Fruit fly (Drosophila melanogaster) whole organism, prepupa: ENCODE data around the gene CG34367.

ENCODE experiments used
- Blimp-1 ChIP-seq: fragments of 200-800 bp; sonication (Bioruptor generic); optimal IDR thresholded peaks from 3 replicates; lab custom pipeline; 2017; ENCODE audit warnings: missing biosample characterization, missing genetic modification characterization, mild to moderate bottlenecking, moderate library complexity, missing genetic modification reagents
- CG10669 ChIP-seq: fragments of 200-800 bp; sonication (Bioruptor generic); optimal IDR thresholded peaks from 3 replicates; lab custom pipeline; 2018; ENCODE audit warnings: missing biosample characterization, mild to moderate bottlenecking, missing genetic modification characterization, moderate library complexity
- CG11294 ChIP-seq: fragments of 200-800 bp; sonication (Bioruptor generic); IDR thresholded peaks from 2 replicates; pipeline ENCODE4 v1.3.6; 2022; ENCODE audit warnings: missing biosample characterization, missing genetic modification characterization
- CG11762 ChIP-seq: fragments of 200-800 bp; sonication (Bioruptor generic); optimal IDR thresholded peaks from 3 replicates; lab custom pipeline; 2016; ENCODE audit warnings: missing biosample characterization, missing genetic modification characterization; ENCODE audit not compliant: insufficient read depth
- CG11902 ChIP-seq: fragments of 200-800 bp; sonication (Bioruptor generic); optimal IDR thresholded peaks from 3 replicates; lab custom pipeline; 2016; ENCODE audit warnings: missing biosample characterization, missing genetic modification characterization
- CG15336 ChIP-seq: fragments of 200-800 bp; sonication (Bioruptor generic); IDR thresholded peaks from 2 replicates; pipeline ENCODE4 v1.3.6; 2022; ENCODE audit warnings: missing biosample characterization, missing genetic modification characterization
- CG1621 ChIP-seq: fragments of 200-800 bp; sonication (Bioruptor generic); optimal IDR thresholded peaks from 3 replicates; lab custom pipeline; 2018; ENCODE audit warnings: missing biosample characterization, mild to moderate bottlenecking, missing genetic modification characterization
- CG16779 ChIP-seq: fragments of 200-800 bp; sonication (Bioruptor generic); optimal IDR thresholded peaks from 3 replicates; lab custom pipeline; 2017; ENCODE audit warnings: missing biosample characterization, mild to moderate bottlenecking, missing genetic modification characterization
- CG3032 ChIP-seq: fragments of 200-800 bp; optimal IDR thresholded peaks from 2 replicates; lab custom pipeline; 2019; ENCODE audit warnings: missing biosample characterization, mild to moderate bottlenecking, missing genetic modification characterization, moderate library complexity
- CG31627 ChIP-seq: fragments of 200-800 bp; sonication (Bioruptor generic); optimal IDR thresholded peaks from 3 replicates; lab custom pipeline; 2016; ENCODE audit warnings: missing biosample characterization, missing genetic modification characterization
- CG32006 ChIP-seq: fragments of 200-800 bp; sonication (Bioruptor generic); optimal IDR thresholded peaks from 3 replicates; lab custom pipeline; 2017; ENCODE audit warnings: missing biosample characterization, mild to moderate bottlenecking, missing genetic modification characterization
- CG6276 ChIP-seq: fragments of 200-800 bp; sonication (Bioruptor generic); optimal IDR thresholded peaks from 2 replicates; lab custom pipeline; 2017; ENCODE audit warnings: missing biosample characterization, mild to moderate bottlenecking, missing genetic modification characterization
- CG6792 ChIP-seq: fragments of 200-800 bp; sonication (Bioruptor generic); optimal IDR thresholded peaks from 3 replicates; lab custom pipeline; 2016; ENCODE audit warnings: missing biosample characterization, missing genetic modification characterization
- CG6808 ChIP-seq: fragments of 200-800 bp; sonication (Bioruptor generic); optimal IDR thresholded peaks from 3 replicates; lab custom pipeline; 2017; ENCODE audit warnings: missing biosample characterization, missing genetic modification characterization, mild to moderate bottlenecking, moderate library complexity, missing genetic modification reagents
- CG6854 ChIP-seq: fragments of 200-800 bp; sonication (Bioruptor generic); optimal IDR thresholded peaks from 2 replicates; lab custom pipeline; 2017; ENCODE audit warnings: missing biosample characterization, mild to moderate bottlenecking, missing genetic modification characterization
- CG8319 ChIP-seq: fragments of 200-800 bp; sonication (Bioruptor generic); optimal IDR thresholded peaks from 3 replicates; lab custom pipeline; 2016; ENCODE audit warnings: missing biosample characterization, missing genetic modification characterization
- CG9139 ChIP-seq: fragments of 200-800 bp; sonication (Bioruptor generic); optimal IDR thresholded peaks from 3 replicates; lab custom pipeline; 2017; ENCODE audit warnings: missing biosample characterization, mild to moderate bottlenecking, missing genetic modification characterization
- Eip75B ChIP-seq: fragments of 200-800 bp; sonication (Bioruptor generic); optimal IDR thresholded peaks from 3 replicates; lab custom pipeline; 2016; ENCODE audit warnings: missing biosample characterization, missing genetic modification characterization
- Eip78C ChIP-seq: fragments of 200-800 bp; sonication (Bioruptor generic); peaks from one replicate; lab custom pipeline; 2016; ENCODE audit warnings: missing biosample characterization, missing genetic modification characterization
- Eip93F ChIP-seq: fragments of 200-800 bp; sonication (Bioruptor generic); optimal IDR thresholded peaks from 2 replicates; lab custom pipeline; 2016; ENCODE audit warnings: missing biosample characterization, mild to moderate bottlenecking, missing genetic modification characterization
- Ets21C ChIP-seq: fragments of 200-800 bp; sonication (Bioruptor generic); optimal IDR thresholded peaks from 3 replicates; lab custom pipeline; 2016; ENCODE audit warnings: missing biosample characterization, missing genetic modification characterization
- Ets96B ChIP-seq: fragments of 200-800 bp; optimal IDR thresholded peaks from 2 replicates; lab custom pipeline; 2019; ENCODE audit warnings: missing biosample characterization, mild to moderate bottlenecking, missing genetic modification characterization, moderate library complexity
- Gug ChIP-seq: fragments of 200-800 bp; sonication (Bioruptor generic); IDR thresholded peaks from 2 replicates; pipeline ENCODE4 v1.3.6; 2022; ENCODE audit warnings: missing biosample characterization, missing genetic modification characterization
- Hr39 ChIP-seq: fragments of 200-800 bp; sonication (Bioruptor generic); optimal IDR thresholded peaks from 2 replicates; lab custom pipeline; 2016; ENCODE audit warnings: missing biosample characterization, missing genetic modification characterization
- Hr4 ChIP-seq: fragments of 200-800 bp; sonication (Bioruptor generic); optimal IDR thresholded peaks from 3 replicates; lab custom pipeline; 2016; ENCODE audit warnings: missing biosample characterization, missing genetic modification characterization
- Lpt ChIP-seq: fragments of 200-800 bp; sonication (Bioruptor generic); optimal IDR thresholded peaks from 3 replicates; lab custom pipeline; 2016; ENCODE audit warnings: missing biosample characterization, missing genetic modification characterization
- Met ChIP-seq: fragments of 200-800 bp; sonication (Bioruptor generic); optimal IDR thresholded peaks from 3 replicates; lab custom pipeline; 2016; ENCODE audit warnings: missing biosample characterization, missing genetic modification characterization
- Sox102F ChIP-seq: fragments of 200-800 bp; sonication (Bioruptor generic); optimal IDR thresholded peaks from 2 replicates; lab custom pipeline; 2016; ENCODE audit warnings: missing biosample characterization, mild to moderate bottlenecking, missing genetic modification characterization
- Sox14 ChIP-seq: fragments of 200-800 bp; sonication (Bioruptor generic); optimal IDR thresholded peaks from 3 replicates; lab custom pipeline; 2016; ENCODE audit warnings: missing biosample characterization, missing genetic modification characterization
- achi ChIP-seq: fragments of 200-800 bp; sonication (Bioruptor generic); optimal IDR thresholded peaks from 3 replicates; lab custom pipeline; 2016; ENCODE audit warnings: missing biosample characterization, missing genetic modification characterization
- acj6 ChIP-seq: fragments of 200-800 bp; sonication (Bioruptor generic); optimal IDR thresholded peaks from 3 replicates; lab custom pipeline; 2016; ENCODE audit warnings: missing biosample characterization, missing genetic modification characterization
- cyc ChIP-seq: fragments of 200-800 bp; sonication (Bioruptor generic); optimal IDR thresholded peaks from 3 replicates; lab custom pipeline; 2016; ENCODE audit warnings: missing biosample characterization, missing genetic modification characterization
- eg ChIP-seq: fragments of 200-800 bp; sonication (Bioruptor generic); IDR thresholded peaks from 3 replicates; pipeline ENCODE4 v1.3.6; 2022; ENCODE audit warnings: missing biosample characterization, missing genetic modification characterization
- esn ChIP-seq: fragments of 200-800 bp; sonication (Bioruptor generic); optimal IDR thresholded peaks from 2 replicates; lab custom pipeline; 2016; ENCODE audit warnings: missing biosample characterization, mild to moderate bottlenecking, missing genetic modification characterization, moderate library complexity
- fd85E ChIP-seq: fragments of 200-800 bp; sonication (Bioruptor generic); optimal IDR thresholded peaks from 3 replicates; lab custom pipeline; 2016; ENCODE audit warnings: missing biosample characterization, missing genetic modification characterization
- lz ChIP-seq: fragments of 200-800 bp; sonication (Bioruptor generic); optimal IDR thresholded peaks from 3 replicates; lab custom pipeline; 2016; ENCODE audit warnings: missing biosample characterization, missing genetic modification characterization
- net ChIP-seq: fragments of 200-800 bp; sonication (Bioruptor generic); optimal IDR thresholded peaks from 3 replicates; lab custom pipeline; 2016; ENCODE audit warnings: missing biosample characterization, missing genetic modification characterization
- spab ChIP-seq: fragments of 200-800 bp; sonication (Bioruptor generic); optimal IDR thresholded peaks from 2 replicates; lab custom pipeline; 2017; ENCODE audit warnings: missing biosample characterization, mild to moderate bottlenecking, missing genetic modification characterization, missing genetic modification reagents
- ss ChIP-seq, 2 experiments: fragments of 200-800 bp; sonication (Bioruptor generic); optimal IDR thresholded peaks; 2 replicates in 1 of 2; 3 replicates in 1 of 2; lab custom pipeline; 2017 to 2018; ENCODE audit warnings: mild to moderate bottlenecking in 2 of 2, missing biosample characterization in 2 of 2, missing genetic modification characterization in 2 of 2, moderate library complexity in 1 of 2
- svp ChIP-seq: fragments of 200-800 bp; sonication (Bioruptor generic); peaks from one replicate; lab custom pipeline; 2016; ENCODE audit warnings: missing biosample characterization, missing genetic modification characterization

CG34367 gene

dm6 chr2L:10306518-10307260 is 47.0 kb downstream of the CG34367 start, which contains the start of the genes CG5390 and CG4968 (continued):
- TF ChIP-seq CG16779 (tag; lab: Kevin White, UChicago) (no peak), Hr4 (GFP tag; lab: Kevin White, UChicago) (peak; percentile 74), Ets96B (tag; lab: Kevin White, UChicago) (peak; percentile 77), CG9139 (GFP tag; lab: Kevin White, UChicago) (peak; percentile 26), CG1621 (tag; lab: Kevin White, UChicago) (no peak), CG6792 (GFP tag; lab: Kevin White, UChicago) (peak; percentile 74), Hr39 (GFP tag; lab: Kevin White, UChicago) (no peak), Eip78C (peak; percentile 90), CG6854 (GFP tag; lab: Kevin White, UChicago) (peak; percentile 46), lz (GFP tag; lab: Kevin White, UChicago) (peak; percentile 61), Sox102F (GFP tag; lab: Kevin White, UChicago) (peak; percentile 75), ss (GFP tag; optimal IDR thresholded peaks at IDR 0.05; lab: Kevin White, UChicago) (peak in 1 of 2 experiments; percentile 77), achi (peak; percentile 78), acj6 (peak; percentile 74), Eip75B (GFP tag; lab: Kevin White, UChicago) (peak; percentile 58), Blimp-1 (peak; percentile 56), Lpt (peak; percentile 59), Gug (GFP tag; lab: Robert Waterston, UW) (peak; percentile 63), CG15336 (GFP tag; lab: Robert Waterston, UW) (peak; percentile 87), CG10669 (GFP tag; lab: Kevin White, UChicago) (no peak), CG11762 (GFP tag; lab: Kevin White, UChicago) (peak; percentile 36), CG11294 (GFP tag; lab: Robert Waterston, UW) (no peak; the same call in 1 of the 2 replicates), CG6808 (peak; percentile 65), CG3032 (peak; percentile 74), Met (GFP tag; lab: Kevin White, UChicago) (peak; percentile 76), svp (GFP tag; lab: Kevin White, UChicago) (no peak)

- TF ChIP-seq CG31627 (GFP tag; lab: Kevin White, UChicago) (no peak), CG32006 (GFP tag; lab: Kevin White, UChicago) (no peak), Eip78C (peak; percentile 39)
Measured at dm6 chr2L:10305538-10306147, 48.1 kb downstream of the CG34367 start.

dm6 chr2L:10303786-10304185 is 49.9 kb downstream of the CG34367 start, which contains the start of gene nmd:
Gene nmd (minus strand): TSS chr2L:10303947.
- no peak for TF ChIP-seq CG9139 (GFP tag; lab: Kevin White, UChicago)
- TF ChIP-seq esn (GFP tag; lab: Kevin White, UChicago) = peak; percentile 30
- TF ChIP-seq CG31627 (GFP tag; lab: Kevin White, UChicago) = peak; percentile 2
- no peak for TF ChIP-seq CG6854 (GFP tag; lab: Kevin White, UChicago)
- TF ChIP-seq Ets21C (GFP tag; lab: Kevin White, UChicago) = no peak
- TF ChIP-seq Sox14 (GFP tag; lab: Kevin White, UChicago) = peak; percentile 34
- peak; percentile 45 for TF ChIP-seq Eip78C

dm6 chr2L:10301918-10302317 is 51.8 kb downstream of the CG34367 start, which contains the start of gene CG13138:
Gene CG13138 (minus strand): TSS chr2L:10302018.
- TF ChIP-seq Eip78C (peak; percentile 42), svp (GFP tag; lab: Kevin White, UChicago) (no peak)

dm6 chr2L:10299810-10300147 is 53.9 kb downstream of the CG34367 start, which contains the start of gene CYLD:
Gene CYLD (minus strand): TSS chr2L:10299847.
- TF ChIP-seq CG6276 (GFP tag; lab: Kevin White, UChicago) (no peak), cyc (GFP tag; lab: Kevin White, UChicago) (peak; percentile 57), Eip93F (GFP tag; lab: Kevin White, UChicago) (no peak), net (GFP tag; lab: Kevin White, UChicago) (no peak), lz (GFP tag; lab: Kevin White, UChicago) (peak; percentile 47), CG1621 (tag; lab: Kevin White, UChicago) (no peak), eg (GFP tag; lab: Robert Waterston, UW) (no peak), Ets21C (GFP tag; lab: Kevin White, UChicago) (peak; percentile 18), fd85E (GFP tag; lab: Kevin White, UChicago) (no peak), CG11294 (GFP tag; lab: Robert Waterston, UW) (no peak), ss (GFP tag; optimal IDR thresholded peaks at IDR 0.05; lab: Kevin White, UChicago) (no peak), CG6808 (no peak), Eip75B (GFP tag; lab: Kevin White, UChicago) (peak; percentile 50), Met (GFP tag; lab: Kevin White, UChicago) (peak; percentile 62), spab (GFP tag; lab: Kevin White, UChicago) (no peak), CG8319 (GFP tag; lab: Kevin White, UChicago) (no peak), CG11762 (GFP tag; lab: Kevin White, UChicago) (peak; percentile 36), CG11902 (GFP tag; lab: Kevin White, UChicago) (no peak), Ets96B (tag; lab: Kevin White, UChicago) (peak; percentile 67)
